Worm (Caenorhabditis elegans) whole organism, L4 larva: Measurements from ENCODE around the gene F40F8.4.

ENCODE experiments used
- ama-1 ChIP-seq: fragments of 150-350 bp; optimal IDR thresholded peaks from 2 replicates; lab custom pipeline; 2014; ENCODE audit warnings: inconsistent platforms, mixed read lengths
- pqm-1 ChIP-seq: sonication (generic microtip); optimal IDR thresholded peaks from 2 replicates; lab custom pipeline; 2017; ENCODE audit warnings: missing biosample characterization, missing genetic modification characterization

DNA sequence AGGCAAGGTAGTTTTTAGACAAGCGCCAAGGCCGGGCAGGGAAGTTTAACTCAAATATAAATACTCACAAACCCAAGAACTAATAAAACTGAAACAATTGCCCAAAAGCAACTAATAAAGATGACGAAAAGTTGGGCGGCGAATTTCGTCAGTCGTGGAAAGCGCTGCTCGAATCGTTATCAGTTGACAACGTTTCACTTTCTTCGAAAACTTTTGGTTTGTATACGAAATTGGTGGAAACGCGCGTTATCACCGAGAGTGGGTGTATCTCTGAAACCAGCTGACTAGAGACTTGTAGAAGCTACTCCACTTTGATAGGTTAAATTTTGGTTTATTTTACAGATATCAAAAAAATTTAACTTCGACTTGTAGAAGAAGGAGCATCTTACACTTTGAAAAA, 13.0 kb upstream of the F40F8.4 start:
- no peak for TF ChIP-seq pqm-1 (tag; lab: Kevin White, UChicago)
- TF ChIP-seq ama-1 (lab: Kevin White, UChicago), result peak; percentile 9
